Worm (Caenorhabditis elegans) whole organism, L1 larva: ENCODE data around the gene H42K12.3.
A peak's percentile ranks its signal among the peaks of the same experiment; 100 is the strongest.

Experiments
- C04F5.9 ChIP-seq: sonication (generic microtip); optimal IDR thresholded peaks from 2 replicates; lab custom pipeline; 2016; ENCODE audit warnings: missing genetic modification characterization, missing compliant biosample characterization
- C16A3.4 ChIP-seq: fragments of 150-350 bp; optimal IDR thresholded peaks from 2 replicates; lab custom pipeline; 2014; ENCODE audit warnings: missing biosample characterization, missing genetic modification characterization
- aha-1 ChIP-seq: fragments of 150-350 bp; optimal IDR thresholded peaks from 2 replicates; lab custom pipeline; 2014; ENCODE audit warnings: missing biosample characterization, missing genetic modification characterization
- alr-1 ChIP-seq: fragments of 200-800 bp; sonication (Bioruptor generic); optimal IDR thresholded peaks from 2 replicates; lab custom pipeline; 2018; ENCODE audit warnings: borderline replicate concordance, mild to moderate bottlenecking, missing genetic modification characterization, missing compliant biosample characterization
- aly-2 ChIP-seq: fragments of 150-350 bp; optimal IDR thresholded peaks from 2 replicates; lab custom pipeline; 2014; ENCODE audit warnings: missing biosample characterization, missing genetic modification characterization
- ama-1 ChIP-seq: fragments of 150-350 bp; optimal IDR thresholded peaks from 2 replicates; lab custom pipeline; 2014
- blmp-1 ChIP-seq: fragments of 150-350 bp; optimal IDR thresholded peaks from 2 replicates; lab custom pipeline; 2014; ENCODE audit warnings: missing biosample characterization, missing genetic modification characterization
- ceh-8 ChIP-seq: fragments of 200-800 bp; sonication (Bioruptor generic); optimal IDR thresholded peaks from 2 replicates; lab custom pipeline; 2018; ENCODE audit warnings: mild to moderate bottlenecking, missing genetic modification characterization, moderate library complexity, missing compliant biosample characterization
- ceh-88 ChIP-seq: fragments of 200-800 bp; sonication (Bioruptor generic); IDR thresholded peaks from 2 replicates; pipeline ENCODE4 v1.3.6; 2022; ENCODE audit warnings: missing genetic modification characterization, missing compliant biosample characterization
- ceh-90 ChIP-seq: sonication (generic microtip); optimal IDR thresholded peaks from 2 replicates; lab custom pipeline; 2016; ENCODE audit warnings: missing genetic modification characterization, missing compliant biosample characterization
- efl-1 ChIP-seq, 4 experiments: fragments of 150-350 bp; optimal IDR thresholded peaks in 3 of 4; peaks in 1 of 4; 1 replicate in 1 of 4; 2 replicates in 3 of 4; lab custom pipeline; 2014; ENCODE audit warnings: missing biosample characterization in 2 of 4, missing genetic modification characterization in 2 of 4, missing genetic modification reagents in 2 of 4
- efl-3 ChIP-seq: fragments of 200-800 bp; sonication (Bioruptor generic); optimal IDR thresholded peaks from 2 replicates; lab custom pipeline; 2018; ENCODE audit warnings: mild to moderate bottlenecking, missing genetic modification characterization, missing compliant biosample characterization
- egl-27 ChIP-seq, 2 experiments: fragments of 150-350 bp in 1 of 2; sonication (generic microtip); optimal IDR thresholded peaks; 3 replicates each; lab custom pipeline; 2017 to 2018; ENCODE audit warnings: missing biosample characterization in 2 of 2, missing genetic modification characterization in 2 of 2, missing genetic modification reagents in 2 of 2
- elt-3 ChIP-seq, 6 experiments: fragments of 150-350 bp in 1 of 6; sonication (generic microtip); optimal IDR thresholded peaks; 2 replicates each; lab custom pipeline; 2017 to 2018; ENCODE audit warnings: missing biosample characterization in 6 of 6, missing genetic modification characterization in 6 of 6, inconsistent platforms in 1 of 6
- ets-5 ChIP-seq: fragments of 200-800 bp; sonication (Bioruptor generic); IDR thresholded peaks from 2 replicates; pipeline ENCODE4 v1.3.6; 2022; ENCODE audit warnings: missing genetic modification characterization, missing compliant biosample characterization
- fkh-10 ChIP-seq: sonication (generic microtip); optimal IDR thresholded peaks from 2 replicates; lab custom pipeline; 2017; ENCODE audit warnings: missing biosample characterization, missing genetic modification reagents, missing genetic modification characterization
- fkh-4 ChIP-seq: sonication (generic microtip); optimal IDR thresholded peaks from 2 replicates; lab custom pipeline; 2016; ENCODE audit warnings: missing compliant biosample characterization, missing genetic modification characterization, borderline replicate concordance
- fkh-8 ChIP-seq: sonication (generic microtip); optimal IDR thresholded peaks from 2 replicates; lab custom pipeline; 2016; ENCODE audit warnings: mild to moderate bottlenecking, missing genetic modification characterization, missing compliant biosample characterization
- grh-1 ChIP-seq: fragments of 200-800 bp; sonication (Bioruptor generic); IDR thresholded peaks from 2 replicates; pipeline ENCODE4 v1.3.6; 2022; ENCODE audit warnings: missing genetic modification reagents, missing genetic modification characterization, missing compliant biosample characterization
- hlh-4 ChIP-seq: sonication (generic microtip); optimal IDR thresholded peaks from 2 replicates; lab custom pipeline; 2016; ENCODE audit warnings: mild to moderate bottlenecking, missing genetic modification characterization, missing compliant biosample characterization
- irx-1 ChIP-seq: sonication (generic microtip); optimal IDR thresholded peaks from 2 replicates; lab custom pipeline; 2016; ENCODE audit warnings: missing genetic modification characterization, missing compliant biosample characterization
- jun-1 ChIP-seq: fragments of 150-350 bp; optimal IDR thresholded peaks from 2 replicates; lab custom pipeline; 2014; ENCODE audit warnings: missing biosample characterization, missing genetic modification reagents, missing genetic modification characterization
- lin-13 ChIP-seq: fragments of 150-350 bp; optimal IDR thresholded peaks from 2 replicates; lab custom pipeline; 2014; ENCODE audit warnings: missing biosample characterization, missing genetic modification reagents, missing genetic modification characterization
- lin-35 ChIP-seq, 2 experiments: fragments of 150-350 bp; optimal IDR thresholded peaks; 2 replicates each; lab custom pipeline; 2014; ENCODE audit warnings: missing biosample characterization in 2 of 2, missing genetic modification characterization in 2 of 2, missing genetic modification reagents in 2 of 2
- lin-39 ChIP-seq: fragments of 150-350 bp; optimal IDR thresholded peaks from 2 replicates; lab custom pipeline; 2014; ENCODE audit warnings: missing biosample characterization, missing genetic modification reagents, missing genetic modification characterization
- lir-3 ChIP-seq: sonication (generic microtip); optimal IDR thresholded peaks from 2 replicates; lab custom pipeline; 2016; ENCODE audit warnings: mild to moderate bottlenecking, missing genetic modification characterization, moderate library complexity, missing compliant biosample characterization; ENCODE audit not compliant: poor library complexity
- mab-9 ChIP-seq: fragments of 200-800 bp; sonication (Bioruptor generic); IDR thresholded peaks from 2 replicates; pipeline ENCODE4 v1.3.6; 2022; ENCODE audit warnings: missing genetic modification reagents, missing genetic modification characterization, missing compliant biosample characterization
- mdl-1 ChIP-seq, 2 experiments: fragments of 150-350 bp; optimal IDR thresholded peaks; 2 replicates each; lab custom pipeline; 2014 to 2017; ENCODE audit warnings: missing biosample characterization in 2 of 2, missing genetic modification characterization in 2 of 2, inconsistent platforms in 1 of 2
- mef-2 ChIP-seq: fragments of 150-350 bp; optimal IDR thresholded peaks from 2 replicates; lab custom pipeline; 2014; ENCODE audit warnings: missing biosample characterization, missing genetic modification characterization
- nhr-12 ChIP-seq: sonication (generic microtip); optimal IDR thresholded peaks from 2 replicates; lab custom pipeline; 2017; ENCODE audit warnings: missing biosample characterization, missing genetic modification characterization
- nhr-19 ChIP-seq: fragments of 200-800 bp; sonication (Bioruptor generic); conservative IDR thresholded peaks from 2 replicates; pipeline ENCODE4 v1.3.6; 2022; ENCODE audit warnings: missing genetic modification characterization, missing compliant biosample characterization
- nhr-20 ChIP-seq: sonication (generic microtip); optimal IDR thresholded peaks from 2 replicates; lab custom pipeline; 2016; ENCODE audit warnings: mild to moderate bottlenecking, missing genetic modification characterization, missing compliant biosample characterization
- nhr-237 ChIP-seq: fragments of 150-350 bp; optimal IDR thresholded peaks from 2 replicates; lab custom pipeline; 2014; ENCODE audit warnings: missing biosample characterization, missing genetic modification characterization
- nhr-47 ChIP-seq: sonication (generic microtip); optimal IDR thresholded peaks from 2 replicates; lab custom pipeline; 2016; ENCODE audit warnings: mild to moderate bottlenecking, missing genetic modification characterization, moderate library complexity, missing compliant biosample characterization
- nhr-77 ChIP-seq: fragments of 150-350 bp; optimal IDR thresholded peaks from 2 replicates; lab custom pipeline; 2014; ENCODE audit warnings: missing biosample characterization, missing genetic modification characterization
- nhr-90 ChIP-seq: sonication (generic microtip); optimal IDR thresholded peaks from 2 replicates; lab custom pipeline; 2016; ENCODE audit warnings: mild to moderate bottlenecking, missing genetic modification characterization, missing compliant biosample characterization; ENCODE audit not compliant: poor library complexity
- pax-3 ChIP-seq: fragments of 200-800 bp; sonication (Bioruptor generic); optimal IDR thresholded peaks from 2 replicates; lab custom pipeline; 2018; ENCODE audit warnings: mild to moderate bottlenecking, missing genetic modification characterization, moderate library complexity, missing compliant biosample characterization
- rnt-1 ChIP-seq: sonication (generic microtip); optimal IDR thresholded peaks from 2 replicates; lab custom pipeline; 2016; ENCODE audit warnings: mild to moderate bottlenecking, missing genetic modification characterization, moderate library complexity, missing compliant biosample characterization
- snpc-4 ChIP-seq: fragments of 150-350 bp; optimal IDR thresholded peaks from 2 replicates; lab custom pipeline; 2014; ENCODE audit warnings: missing biosample characterization, missing genetic modification characterization
- snu-23 ChIP-seq: sonication (generic microtip); optimal IDR thresholded peaks from 2 replicates; lab custom pipeline; 2016; ENCODE audit warnings: missing genetic modification characterization, missing compliant biosample characterization
- sox-4 ChIP-seq: sonication (generic microtip); optimal IDR thresholded peaks from 2 replicates; lab custom pipeline; 2016; ENCODE audit warnings: missing genetic modification characterization, missing compliant biosample characterization
- sptf-1 ChIP-seq: fragments of 150-350 bp; optimal IDR thresholded peaks from 2 replicates; lab custom pipeline; 2014; ENCODE audit warnings: missing biosample characterization, missing genetic modification characterization
- sup-37 ChIP-seq: fragments of 200-800 bp; sonication (Bioruptor generic); optimal IDR thresholded peaks from 2 replicates; lab custom pipeline; 2018; ENCODE audit warnings: mild to moderate bottlenecking, missing genetic modification characterization, missing compliant biosample characterization
- swsn-7 ChIP-seq: sonication (generic microtip); optimal IDR thresholded peaks from 2 replicates; lab custom pipeline; 2016; ENCODE audit warnings: missing genetic modification characterization, missing compliant biosample characterization
- tbx-2 ChIP-seq: sonication (generic microtip); optimal IDR thresholded peaks from 2 replicates; lab custom pipeline; 2016; ENCODE audit warnings: missing genetic modification characterization, missing compliant biosample characterization
- unc-130 ChIP-seq: fragments of 150-350 bp; optimal IDR thresholded peaks from 2 replicates; lab custom pipeline; 2017; ENCODE audit warnings: missing biosample characterization, missing genetic modification characterization, inconsistent platforms
- unc-30 ChIP-seq: sonication (generic microtip); optimal IDR thresholded peaks from 2 replicates; lab custom pipeline; 2017; ENCODE audit warnings: missing biosample characterization, missing genetic modification characterization
- unc-62 ChIP-seq: fragments of 150-350 bp; optimal IDR thresholded peaks from 2 replicates; lab custom pipeline; 2014; ENCODE audit warnings: missing biosample characterization, missing genetic modification reagents, missing genetic modification characterization
- unc-86 ChIP-seq: sonication (generic microtip); optimal IDR thresholded peaks from 2 replicates; lab custom pipeline; 2016; ENCODE audit warnings: missing genetic modification characterization, missing compliant biosample characterization
- vab-15 ChIP-seq: sonication (generic microtip); optimal IDR thresholded peaks from 2 replicates; lab custom pipeline; 2017; ENCODE audit warnings: missing genotype, mild to moderate bottlenecking, missing genetic modification characterization, missing compliant biosample characterization
- zip-4 ChIP-seq: fragments of 200-800 bp; sonication (Bioruptor generic); optimal IDR thresholded peaks from 2 replicates; lab custom pipeline; 2018; ENCODE audit warnings: mild to moderate bottlenecking, missing genetic modification characterization, moderate library complexity, missing compliant biosample characterization
- ztf-11 ChIP-seq, 2 experiments: sonication (generic microtip); optimal IDR thresholded peaks; 2 replicates each; lab custom pipeline; 2016 to 2017; ENCODE audit warnings: missing genetic modification characterization in 2 of 2, missing biosample characterization in 1 of 2, missing compliant biosample characterization in 1 of 2

H42K12.3 gene

DNA sequence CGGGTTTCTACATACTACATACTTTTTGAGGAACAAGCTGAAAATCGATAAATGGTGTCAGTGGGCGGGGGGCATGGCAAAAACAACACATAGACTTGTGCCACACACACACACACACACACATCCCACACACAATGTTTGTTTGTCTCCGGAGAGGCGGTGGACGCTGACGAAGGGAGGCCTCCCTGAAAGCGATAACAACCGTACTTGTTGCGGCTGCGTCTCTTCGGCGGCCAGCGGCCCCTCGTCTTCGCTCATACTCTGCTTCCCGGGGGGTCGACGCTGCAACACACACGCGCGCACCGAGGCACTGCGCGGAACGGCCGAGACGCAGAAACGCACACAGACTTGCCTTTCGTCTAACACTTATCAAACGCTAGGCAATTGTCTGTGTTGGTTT is 8.5 kb downstream of the H42K12.3 start (continued):
- TF ChIP-seq lin-39 (tag; lab: Kevin White, UChicago) (no peak), C16A3.4 (peak; percentile 36), lin-13 (GFP tag; lab: Kevin White, UChicago) (no peak), lin-35 (GFP tag; optimal IDR thresholded peaks at IDR 0.05; lab: Kevin White, UChicago) (peak; percentile 22 to 54), nhr-90 (tag; lab: Kevin White, UChicago) (peak; percentile 58), jun-1 (tag; lab: Kevin White, UChicago) (peak; percentile 66), efl-1 (optimal IDR thresholded peaks at IDR 0.05; lab: Kevin White, UChicago) (peak; percentile 14 to 25), efl-1 (GFP tag; optimal IDR thresholded peaks at IDR 0.05 in 1 of 2; lab: Kevin White, UChicago) (peak in 1 of 2 experiments; percentile 69), nhr-12 (tag; lab: Kevin White, UChicago) (no peak), hlh-4 (tag; lab: Kevin White, UChicago) (no peak), snpc-4 (tag; lab: Kevin White, UChicago) (peak; percentile 46), unc-130 (peak; percentile 6), snu-23 (peak; percentile 64), ceh-88 (GFP tag; lab: Robert Waterston, UW) (no peak), blmp-1 (tag; lab: Kevin White, UChicago) (no peak), sup-37 (GFP tag; lab: Kevin White, UChicago) (peak; percentile 8), egl-27 (tag; optimal IDR thresholded peaks at IDR 0.05; lab: Kevin White, UChicago) (no peak), mef-2 (tag; lab: Kevin White, UChicago) (no peak), nhr-47 (peak; percentile 72), ztf-11 (tag; optimal IDR thresholded peaks at IDR 0.05; lab: Kevin White, UChicago) (peak in 1 of 2 experiments; percentile 10), C04F5.9 (tag; lab: Kevin White, UChicago) (no peak), vab-15 (tag; lab: Kevin White, UChicago) (no peak), unc-30 (tag; lab: Kevin White, UChicago) (no peak), mab-9 (GFP tag; lab: Robert Waterston, UW) (0 out of 2 replicates have a peak, but pooled peaks have one; percentile 14), unc-62 (GFP tag; lab: Kevin White, UChicago) (no peak), nhr-77 (tag; lab: Kevin White, UChicago) (peak; percentile 45), swsn-7 (tag; lab: Kevin White, UChicago) (peak; percentile 42), zip-4 (GFP tag; lab: Kevin White, UChicago) (no peak), lir-3 (tag; lab: Kevin White, UChicago) (no peak), fkh-10 (GFP tag; lab: Kevin White, UChicago) (no peak), alr-1 (tag; lab: Kevin White, UChicago) (no peak), rnt-1 (tag; lab: Kevin White, UChicago) (peak; percentile 62), unc-86 (tag; lab: Kevin White, UChicago) (peak; percentile 2), sptf-1 (tag; lab: Kevin White, UChicago) (no peak), tbx-2 (tag; lab: Kevin White, UChicago) (peak; percentile 67), pax-3 (no peak), irx-1 (peak; percentile 48), grh-1 (GFP tag; lab: Robert Waterston, UW) (no peak), mdl-1 (tag; optimal IDR thresholded peaks at IDR 0.05; lab: Kevin White, UChicago) (peak in 1 of 2 experiments; percentile 56), aha-1 (tag; lab: Kevin White, UChicago) (no peak), nhr-20 (tag; lab: Kevin White, UChicago) (peak; percentile 72), fkh-8 (tag; lab: Kevin White, UChicago) (peak; percentile 42), elt-3 (tag; optimal IDR thresholded peaks at IDR 0.05; lab: Kevin White, UChicago) (peak in 1 of 6 experiments; percentile 0), efl-3 (GFP tag; lab: Kevin White, UChicago) (no peak), ama-1 (lab: Kevin White, UChicago) (no peak), ets-5 (GFP tag; lab: Robert Waterston, UW) (no peak), aly-2 (tag; lab: Kevin White, UChicago) (no peak), ceh-8 (peak; percentile 47), nhr-19 (GFP tag; lab: Robert Waterston, UW) (peak; percentile 45), nhr-237 (no peak), ceh-90 (tag; lab: Kevin White, UChicago) (no peak), sox-4 (tag; lab: Kevin White, UChicago) (no peak), fkh-4 (tag; lab: Kevin White, UChicago) (no peak)
